Fruit fly (Drosophila melanogaster) whole organism: ENCODE measurements around the gene MESK4.

ENCODE experiments used
- EcR ChIP-seq, 2 experiments: fragments of >200 bp; optimal IDR thresholded peaks; 2 replicates each; lab custom pipeline; 2017; ENCODE audit warnings: missing biosample characterization in 2 of 2, missing genetic modification characterization in 2 of 2, missing genetic modification reagents in 2 of 2
- pan ChIP-seq: fragments of >200 bp; optimal IDR thresholded peaks from 2 replicates; lab custom pipeline; 2017
- psq ChIP-seq: fragments of >200 bp; optimal IDR thresholded peaks from 2 replicates; lab custom pipeline; 2017

- TF ChIP-seq psq (lab: Kevin White, UChicago), result no peak
- TF ChIP-seq EcR (GFP tag; optimal IDR thresholded peaks at IDR 0.05; lab: Kevin White, UChicago), result no peak
- TF ChIP-seq pan (lab: Kevin White, UChicago), result no peak
Observed at dm6 chr3R:16980958-16981623, 7.5 kb upstream of the MESK4 start.
